Worm (Caenorhabditis elegans) whole organism, young adult: ENCODE results near the gene idpp-5.

Experiments used
- B0035.1 ChIP-seq: sonication (generic microtip); optimal IDR thresholded peaks from 2 replicates; lab custom pipeline; 2016; ENCODE audit warnings: missing genetic modification characterization, mild to moderate bottlenecking, missing compliant biosample characterization, missing genotype, missing genetic modification reagents
- B0261.1 ChIP-seq: sonication (generic microtip); optimal IDR thresholded peaks from 2 replicates; lab custom pipeline; 2016; ENCODE audit warnings: mild to moderate bottlenecking, missing genetic modification characterization, moderate library complexity, missing compliant biosample characterization
- D2030.7 ChIP-seq: fragments of 200-800 bp; sonication (Bioruptor generic); IDR thresholded peaks from 2 replicates; pipeline ENCODE4 v1.3.6; 2022; ENCODE audit warnings: missing genetic modification reagents, missing genetic modification characterization, missing compliant biosample characterization
- F33H1.4 ChIP-seq: fragments of 200-800 bp; sonication (Bioruptor generic); IDR thresholded peaks from 2 replicates; pipeline ENCODE4 v1.3.6; 2022; ENCODE audit warnings: missing genetic modification reagents, missing genetic modification characterization, missing compliant biosample characterization
- F39B2.1 ChIP-seq: fragments of 200-800 bp; sonication (Bioruptor generic); IDR thresholded peaks from 2 replicates; pipeline ENCODE4 v1.3.6; 2022; ENCODE audit warnings: missing genetic modification reagents, missing genetic modification characterization, missing compliant biosample characterization
- F49E8.2 ChIP-seq: sonication (generic microtip); optimal IDR thresholded peaks from 3 replicates; lab custom pipeline; 2017; ENCODE audit warnings: missing genetic modification characterization, mild to moderate bottlenecking, missing compliant biosample characterization, antibody characterized with exemption, moderate library complexity; ENCODE audit not compliant: insufficient read depth
- F52B5.7 ChIP-seq: sonication (generic microtip); optimal IDR thresholded peaks from 2 replicates; lab custom pipeline; 2016; ENCODE audit warnings: mild to moderate bottlenecking, missing genetic modification characterization, missing compliant biosample characterization
- K12H6.12 ChIP-seq: fragments of 200-800 bp; sonication (Bioruptor generic); optimal IDR thresholded peaks from 2 replicates; lab custom pipeline; 2018; ENCODE audit warnings: mild to moderate bottlenecking, missing genetic modification characterization, missing compliant biosample characterization
- T07F8.4 ChIP-seq: sonication (generic microtip); optimal IDR thresholded peaks from 2 replicates; lab custom pipeline; 2016; ENCODE audit warnings: mild to moderate bottlenecking, missing genetic modification characterization, moderate library complexity, missing compliant biosample characterization
- Y53G8AR.9 ChIP-seq: fragments of 200-800 bp; sonication (Bioruptor generic); conservative IDR thresholded peaks from 2 replicates; pipeline ENCODE4 v1.3.6; 2022; ENCODE audit warnings: missing genetic modification reagents, missing genetic modification characterization, missing compliant biosample characterization
- Y56A3A.18 ChIP-seq: fragments of 200-800 bp; sonication (Bioruptor generic); IDR thresholded peaks from 2 replicates; pipeline ENCODE4 v1.3.6; 2022; ENCODE audit warnings: missing genetic modification reagents, missing genetic modification characterization, missing compliant biosample characterization
- Y67H2A.10 ChIP-seq: fragments of 200-800 bp; sonication (Bioruptor generic); conservative IDR thresholded peaks from 2 replicates; pipeline ENCODE4 v1.3.6; 2022; ENCODE audit warnings: missing genetic modification reagents, missing genetic modification characterization, missing compliant biosample characterization
- Y79H2A.3 ChIP-seq: fragments of 200-800 bp; sonication (Bioruptor generic); conservative IDR thresholded peaks from 2 replicates; pipeline ENCODE4 v1.3.6; 2022; ENCODE audit warnings: missing genetic modification reagents, missing genetic modification characterization, missing compliant biosample characterization
- ZK185.1 ChIP-seq: sonication (generic microtip); optimal IDR thresholded peaks from 2 replicates; lab custom pipeline; 2016; ENCODE audit warnings: mild to moderate bottlenecking, missing genetic modification characterization, missing compliant biosample characterization; ENCODE audit not compliant: poor library complexity, severe bottlenecking
- aptf-2 ChIP-seq: fragments of 200-800 bp; sonication (Bioruptor generic); conservative IDR thresholded peaks from 2 replicates; pipeline ENCODE4 v1.3.6; 2022; ENCODE audit warnings: missing genetic modification reagents, missing genetic modification characterization, missing compliant biosample characterization
- attf-5 ChIP-seq: fragments of 200-800 bp; sonication (Bioruptor generic); optimal IDR thresholded peaks from 2 replicates; lab custom pipeline; 2018; ENCODE audit warnings: mild to moderate bottlenecking, missing genetic modification characterization, missing compliant biosample characterization
- ceh-100 ChIP-seq: fragments of 200-800 bp; sonication (Bioruptor generic); IDR thresholded peaks from 2 replicates; pipeline ENCODE4 v1.3.6; 2022; ENCODE audit warnings: missing genetic modification reagents, missing genetic modification characterization, missing compliant biosample characterization
- ceh-58 ChIP-seq: fragments of 200-800 bp; sonication (Bioruptor generic); IDR thresholded peaks from 2 replicates; pipeline ENCODE4 v1.3.6; 2022; ENCODE audit warnings: missing genetic modification characterization, missing compliant biosample characterization
- ceh-91 ChIP-seq: fragments of 200-800 bp; sonication (Bioruptor generic); IDR thresholded peaks from 2 replicates; pipeline ENCODE4 v1.3.6; 2022; ENCODE audit warnings: missing genetic modification reagents, missing genetic modification characterization, missing compliant biosample characterization
- die-1 ChIP-seq: sonication (generic microtip); optimal IDR thresholded peaks from 2 replicates; lab custom pipeline; 2016; ENCODE audit warnings: missing genotype, mild to moderate bottlenecking, missing genetic modification characterization, missing compliant biosample characterization
- dox-1 ChIP-seq: fragments of 200-800 bp; sonication (Bioruptor generic); IDR thresholded peaks from 2 replicates; pipeline ENCODE4 v1.3.6; 2022; ENCODE audit warnings: missing genetic modification reagents, missing genetic modification characterization, missing compliant biosample characterization
- ekl-4 ChIP-seq: fragments of 200-800 bp; sonication (Bioruptor generic); IDR thresholded peaks from 2 replicates; pipeline ENCODE4 v1.3.6; 2022; ENCODE audit warnings: missing genetic modification reagents, missing genetic modification characterization, missing compliant biosample characterization
- hmg-1.2 ChIP-seq: fragments of 200-800 bp; sonication (Bioruptor generic); IDR thresholded peaks from 2 replicates; pipeline ENCODE4 v1.3.6; 2022; ENCODE audit warnings: missing genetic modification reagents, missing genetic modification characterization, missing compliant biosample characterization
- hsf-1 ChIP-seq: fragments of 200-800 bp; sonication (Bioruptor generic); IDR thresholded peaks from 2 replicates; pipeline ENCODE4 v1.3.6; 2022; ENCODE audit warnings: missing genetic modification reagents, missing genetic modification characterization, missing compliant biosample characterization
- lag-1 ChIP-seq: fragments of 200-800 bp; sonication (Bioruptor generic); IDR thresholded peaks from 2 replicates; pipeline ENCODE4 v1.3.6; 2022; ENCODE audit warnings: missing genetic modification reagents, missing genetic modification characterization, missing compliant biosample characterization
- let-607 ChIP-seq, 2 experiments: fragments of 200-800 bp in 1 of 2; sonication (Bioruptor generic) in 1 of 2; sonication (generic microtip) in 1 of 2; optimal IDR thresholded peaks; 2 replicates each; lab custom pipeline; 2016 to 2018; ENCODE audit warnings: mild to moderate bottlenecking in 2 of 2, missing compliant biosample characterization in 2 of 2, missing genetic modification characterization in 2 of 2, moderate library complexity in 2 of 2, missing genotype in 1 of 2
- lsl-1 ChIP-seq: fragments of 200-800 bp; sonication (Bioruptor generic); optimal IDR thresholded peaks from 2 replicates; lab custom pipeline; 2018; ENCODE audit warnings: mild to moderate bottlenecking, missing genetic modification characterization, moderate library complexity, missing compliant biosample characterization
- madf-10 ChIP-seq: sonication (generic microtip); optimal IDR thresholded peaks from 2 replicates; lab custom pipeline; 2016; ENCODE audit warnings: mild to moderate bottlenecking, missing genetic modification characterization, missing compliant biosample characterization
- madf-3 ChIP-seq: fragments of 200-800 bp; sonication (Bioruptor generic); IDR thresholded peaks from 2 replicates; pipeline ENCODE4 v1.3.6; 2022; ENCODE audit warnings: missing genetic modification reagents, missing genetic modification characterization, missing compliant biosample characterization
- mes-4 ChIP-seq: sonication (generic microtip); optimal IDR thresholded peaks from 2 replicates; lab custom pipeline; 2016; ENCODE audit warnings: missing genotype, missing genetic modification characterization, missing compliant biosample characterization
- nfya-1 ChIP-seq: sonication (generic microtip); optimal IDR thresholded peaks from 2 replicates; lab custom pipeline; 2017; ENCODE audit warnings: antibody characterized with exemption, missing compliant biosample characterization, missing genetic modification characterization, borderline replicate concordance; ENCODE audit not compliant: insufficient read depth
- nfya-2 ChIP-seq: fragments of 200-800 bp; sonication (Bioruptor generic); IDR thresholded peaks from 2 replicates; pipeline ENCODE4 v1.3.6; 2022; ENCODE audit warnings: missing genetic modification reagents, missing genetic modification characterization, missing compliant biosample characterization
- nhr-179 ChIP-seq: sonication (generic microtip); optimal IDR thresholded peaks from 2 replicates; lab custom pipeline; 2016; ENCODE audit warnings: mild to moderate bottlenecking, missing genetic modification characterization, missing compliant biosample characterization
- nhr-80 ChIP-seq: sonication (generic microtip); optimal IDR thresholded peaks from 2 replicates; lab custom pipeline; 2016; ENCODE audit warnings: missing genetic modification characterization, missing compliant biosample characterization
- pbrm-1 ChIP-seq: fragments of 200-800 bp; sonication (Bioruptor generic); IDR thresholded peaks from 2 replicates; pipeline ENCODE4 v1.3.6; 2022; ENCODE audit warnings: missing genetic modification reagents, missing genetic modification characterization, missing compliant biosample characterization
- rec-8 ChIP-seq, 2 experiments: sonication (generic microtip); optimal IDR thresholded peaks; 2 replicates each; lab custom pipeline; 2016; ENCODE audit warnings: mild to moderate bottlenecking in 2 of 2, missing genetic modification characterization in 2 of 2, missing genetic modification reagents in 2 of 2, missing genotype in 2 of 2, missing biosample characterization in 1 of 2, missing compliant biosample characterization in 1 of 2, moderate library complexity in 1 of 2
- sea-2 ChIP-seq: fragments of 200-800 bp; sonication (Bioruptor generic); IDR thresholded peaks from 2 replicates; pipeline ENCODE4 v1.3.6; 2022; ENCODE audit warnings: missing genetic modification characterization, missing compliant biosample characterization
- snpc-4 ChIP-seq, 5 experiments: fragments of 150-350 bp in 1 of 5; sonication (generic microtip) in 4 of 5; optimal IDR thresholded peaks; 2 replicates each; lab custom pipeline; 2014 to 2018; ENCODE audit warnings: missing genetic modification characterization in 5 of 5, missing biosample characterization in 3 of 5, antibody characterized with exemption in 2 of 5, mild to moderate bottlenecking in 2 of 5, missing compliant biosample characterization in 2 of 5, missing genotype in 2 of 5, moderate library complexity in 2 of 5, missing genetic modification reagents in 1 of 5
- tbx-9 ChIP-seq: sonication (generic microtip); optimal IDR thresholded peaks from 2 replicates; lab custom pipeline; 2016; ENCODE audit warnings: borderline replicate concordance, missing genetic modification characterization, inconsistent platforms, missing compliant biosample characterization
- ztf-18 ChIP-seq: sonication (generic microtip); optimal IDR thresholded peaks from 2 replicates; lab custom pipeline; 2016; ENCODE audit warnings: missing genotype, mild to moderate bottlenecking, missing genetic modification characterization, missing compliant biosample characterization
- ztf-26 ChIP-seq: sonication (generic microtip); optimal IDR thresholded peaks from 2 replicates; lab custom pipeline; 2017; ENCODE audit warnings: missing genetic modification characterization, missing compliant biosample characterization
- ztf-28 ChIP-seq: fragments of 200-800 bp; sonication (Bioruptor generic); IDR thresholded peaks from 2 replicates; pipeline ENCODE4 v1.3.6; 2022; ENCODE audit warnings: missing genetic modification reagents, missing genetic modification characterization, missing compliant biosample characterization

idpp-5 gene

DNA sequence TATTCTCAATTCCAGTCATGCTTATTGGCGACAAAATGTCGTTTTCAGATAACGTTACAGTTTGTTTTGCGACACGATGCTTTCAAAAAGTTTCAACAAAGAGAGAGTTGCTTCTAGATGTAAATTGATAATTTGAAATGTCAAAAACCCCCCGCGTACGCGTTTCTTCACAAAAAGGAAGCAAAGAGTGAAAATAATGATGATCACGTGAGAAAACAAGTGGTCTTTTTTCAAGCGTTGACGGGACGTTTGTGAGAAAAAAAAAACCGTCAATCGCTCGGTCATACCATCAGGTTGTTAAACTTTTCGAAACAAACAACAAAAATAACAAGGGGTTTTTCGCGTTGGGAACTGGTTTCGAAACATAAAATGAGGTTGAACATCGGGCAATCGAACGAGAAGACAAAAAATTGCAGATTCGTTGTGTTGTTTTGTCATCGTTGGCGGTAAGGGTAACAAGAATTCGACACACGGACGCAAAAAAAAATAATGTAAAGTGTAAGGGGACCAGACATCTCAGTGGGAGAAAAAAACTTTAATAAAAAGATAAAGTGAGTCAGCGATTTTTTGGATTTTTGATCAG lies 39.5 kb upstream of the idpp-5 start (continued):
- TF ChIP-seq madf-3 (GFP tag; lab: Robert Waterston, UW): no peak
- TF ChIP-seq lag-1 (GFP tag; lab: Robert Waterston, UW): no peak
- TF ChIP-seq F52B5.7 (tag; lab: Kevin White, UChicago): no peak
- peak; percentile 95 for TF ChIP-seq nhr-80
- TF ChIP-seq tbx-9 (tag; lab: Kevin White, UChicago): no peak
- TF ChIP-seq ceh-91: no peak
- no peak for TF ChIP-seq hmg-1.2 (GFP tag; lab: Robert Waterston, UW)
- no peak for TF ChIP-seq F33H1.4 (GFP tag; lab: Robert Waterston, UW)
- TF ChIP-seq Y79H2A.3 (GFP tag; lab: Robert Waterston, UW): no peak
- no peak for TF ChIP-seq D2030.7 (GFP tag; lab: Robert Waterston, UW)
- TF ChIP-seq ceh-58 (GFP tag; lab: Robert Waterston, UW): no peak
- TF ChIP-seq ztf-26 (tag; lab: Kevin White, UChicago): peak; percentile 32
- TF ChIP-seq ztf-28 (GFP tag; lab: Robert Waterston, UW): no peak
- TF ChIP-seq T07F8.4 (tag; lab: Kevin White, UChicago): no peak
- TF ChIP-seq hsf-1 (GFP tag; lab: Robert Waterston, UW): no peak
- peak; percentile 52 to 81 for TF ChIP-seq let-607 (tag; optimal IDR thresholded peaks at IDR 0.05; lab: Kevin White, UChicago)
- TF ChIP-seq B0035.1: no peak
- no peak for TF ChIP-seq B0261.1 (tag; lab: Kevin White, UChicago)
- no peak for TF ChIP-seq snpc-4 (GFP tag; optimal IDR thresholded peaks at IDR 0.05; lab: Kevin White, UChicago)
- TF ChIP-seq snpc-4 (tag; optimal IDR thresholded peaks at IDR 0.05; lab: Kevin White, UChicago): peak in 1 of 4 experiments; percentile 39
- TF ChIP-seq sea-2 (GFP tag; lab: Robert Waterston, UW): no peak
- no peak for TF ChIP-seq ztf-18 (tag; lab: Kevin White, UChicago)
- TF ChIP-seq aptf-2 (GFP tag; lab: Robert Waterston, UW): no peak
- no peak for TF ChIP-seq Y67H2A.10 (GFP tag; lab: Robert Waterston, UW)
- no peak for TF ChIP-seq pbrm-1 (GFP tag; lab: Robert Waterston, UW)
- TF ChIP-seq die-1: no peak
- TF ChIP-seq ZK185.1 (tag; lab: Kevin White, UChicago): no peak
- TF ChIP-seq nfya-1 (tag; lab: Kevin White, UChicago): no peak
- TF ChIP-seq Y53G8AR.9 (GFP tag; lab: Robert Waterston, UW): no peak
- TF ChIP-seq F49E8.2 (tag; lab: Kevin White, UChicago): no peak
- TF ChIP-seq attf-5 (GFP tag; lab: Kevin White, UChicago): peak; percentile 45
- TF ChIP-seq lsl-1 (GFP tag; lab: Kevin White, UChicago): no peak
- TF ChIP-seq K12H6.12 (tag; lab: Kevin White, UChicago): no peak
- TF ChIP-seq rec-8 (tag; optimal IDR thresholded peaks at IDR 0.05; lab: Kevin White, UChicago): no peak
- TF ChIP-seq dox-1 (GFP tag; lab: Robert Waterston, UW): peak; percentile 55; the same call in 1 of the 2 replicates
- no peak for TF ChIP-seq ceh-100 (GFP tag; lab: Robert Waterston, UW)

- no peak for TF ChIP-seq nfya-2 (GFP tag; lab: Robert Waterston, UW)
- no peak for TF ChIP-seq Y56A3A.18 (GFP tag; lab: Robert Waterston, UW)
- no peak for TF ChIP-seq F39B2.1 (GFP tag; lab: Robert Waterston, UW)
- no peak for TF ChIP-seq madf-10
- TF ChIP-seq K12H6.12 (tag; lab: Kevin White, UChicago): no peak
- no peak for TF ChIP-seq T07F8.4 (tag; lab: Kevin White, UChicago)
- no peak for TF ChIP-seq mes-4 (tag; lab: Kevin White, UChicago)
- TF ChIP-seq nhr-179 (tag; lab: Kevin White, UChicago): no peak
- TF ChIP-seq ekl-4: no peak
- TF ChIP-seq F33H1.4 (GFP tag; lab: Robert Waterston, UW): no peak
These were observed 38.3 kb upstream of the idpp-5 start for ce11 chrX:3830872-3831271.
